Fruit fly (Drosophila melanogaster) whole organism, embryonic: Measurements from ENCODE around the gene CG14195.

ENCODE experiments used
- Asciz ChIP-seq: fragments of 200-800 bp; sonication (Bioruptor generic); optimal IDR thresholded peaks from 2 replicates; lab custom pipeline; 2017; ENCODE audit warnings: missing biosample characterization, mild to moderate bottlenecking, missing genetic modification characterization, missing genetic modification reagents
- CG2875 ChIP-seq: fragments of 200-800 bp; sonication (Bioruptor generic); optimal IDR thresholded peaks from 2 replicates; lab custom pipeline; 2017; ENCODE audit warnings: missing biosample characterization, mild to moderate bottlenecking, missing genetic modification characterization, missing genetic modification reagents
- CG3847 ChIP-seq: fragments of 200-800 bp; sonication (Bioruptor generic); IDR thresholded peaks from 2 replicates; pipeline ENCODE4 v1.3.6; 2022; ENCODE audit warnings: missing biosample characterization, missing genetic modification characterization
- CG3995 ChIP-seq: fragments of 200-800 bp; sonication (Bioruptor generic); optimal IDR thresholded peaks from 3 replicates; lab custom pipeline; 2016; ENCODE audit warnings: missing biosample characterization, missing genetic modification characterization
- CG6791 ChIP-seq: fragments of 200-800 bp; sonication (Bioruptor generic); IDR thresholded peaks from 3 replicates; pipeline ENCODE4 v1.3.6; 2022; ENCODE audit warnings: missing biosample characterization, missing genetic modification characterization; ENCODE audit not compliant: partially characterized antibody
- CG8388 ChIP-seq: fragments of 200-800 bp; sonication (Bioruptor generic); optimal IDR thresholded peaks from 2 replicates; lab custom pipeline; 2019; ENCODE audit warnings: missing biosample characterization, mild to moderate bottlenecking, missing genetic modification characterization, moderate library complexity
- CoRest ChIP-seq: fragments of 200-800 bp; sonication (Bioruptor generic); optimal IDR thresholded peaks from 3 replicates; lab custom pipeline; 2018; ENCODE audit warnings: missing biosample characterization, mild to moderate bottlenecking, missing genetic modification characterization, moderate library complexity
- HLHmδ ChIP-seq: fragments of 200-800 bp; sonication (Bioruptor generic); optimal IDR thresholded peaks from 2 replicates; lab custom pipeline; 2018; ENCODE audit warnings: missing biosample characterization, mild to moderate bottlenecking, missing genetic modification characterization, moderate library complexity
- Hr3 ChIP-seq: fragments of 200-800 bp; sonication (Bioruptor generic); optimal IDR thresholded peaks from 3 replicates; lab custom pipeline; 2016; ENCODE audit warnings: missing biosample characterization, missing genetic modification characterization
- jumu ChIP-seq: fragments of 200-800 bp; sonication (Bioruptor generic); optimal IDR thresholded peaks from 3 replicates; lab custom pipeline; 2016; ENCODE audit warnings: missing biosample characterization, missing genetic modification characterization
- lbe ChIP-seq: fragments of 200-800 bp; sonication (Bioruptor generic); optimal IDR thresholded peaks from 2 replicates; lab custom pipeline; 2016; ENCODE audit warnings: missing biosample characterization, mild to moderate bottlenecking, missing genetic modification characterization
- pnt ChIP-seq: fragments of 200-800 bp; sonication (Bioruptor generic); optimal IDR thresholded peaks from 3 replicates; lab custom pipeline; 2016; ENCODE audit warnings: missing biosample characterization, missing genetic modification characterization

Gene CG14195

dm6 chrX:19159942-19160341 is 51.9 kb downstream of the CG14195 start (continued):
- TF ChIP-seq lbe (GFP tag; lab: Kevin White, UChicago), result peak; percentile 38
- peak; percentile 25 for TF ChIP-seq CoRest (tag; lab: Kevin White, UChicago)
- peak; percentile 25 for TF ChIP-seq Asciz
- peak; percentile 35 for TF ChIP-seq CG8388 (GFP tag; lab: Kevin White, UChicago)
- TF ChIP-seq CG6791 (GFP tag; lab: Robert Waterston, UW), result no peak
- TF ChIP-seq CG3995 (GFP tag; lab: Kevin White, UChicago), result no peak
- no peak for TF ChIP-seq CG3847
- TF ChIP-seq Hr3 (GFP tag; lab: Kevin White, UChicago), result peak; percentile 23
- TF ChIP-seq jumu (GFP tag; lab: Kevin White, UChicago), result no peak
- peak; percentile 15 for TF ChIP-seq CG2875 (GFP tag; lab: Kevin White, UChicago)
- no peak for TF ChIP-seq HLHmδ (GFP tag; lab: Kevin White, UChicago)
- TF ChIP-seq pnt (GFP tag; lab: Kevin White, UChicago), result no peak
